Fruit fly (Drosophila melanogaster) ovary, adult (tissue): ENCODE data around the gene GIIIspla2.

Experiments
- CG17801 ChIP-seq: fragments of 200-800 bp; optimal IDR thresholded peaks from 2 replicates; lab custom pipeline; 2019; ENCODE audit warnings: missing biosample characterization, mild to moderate bottlenecking, missing genetic modification characterization, moderate library complexity; ENCODE audit not compliant: partially characterized antibody

Gene GIIIspla2

dm6 chrX:8196598-8197228 is 39.3 kb downstream of the GIIIspla2 start:
- no peak for TF ChIP-seq CG17801 (GFP tag; lab: Kevin White, UChicago)

DNA sequence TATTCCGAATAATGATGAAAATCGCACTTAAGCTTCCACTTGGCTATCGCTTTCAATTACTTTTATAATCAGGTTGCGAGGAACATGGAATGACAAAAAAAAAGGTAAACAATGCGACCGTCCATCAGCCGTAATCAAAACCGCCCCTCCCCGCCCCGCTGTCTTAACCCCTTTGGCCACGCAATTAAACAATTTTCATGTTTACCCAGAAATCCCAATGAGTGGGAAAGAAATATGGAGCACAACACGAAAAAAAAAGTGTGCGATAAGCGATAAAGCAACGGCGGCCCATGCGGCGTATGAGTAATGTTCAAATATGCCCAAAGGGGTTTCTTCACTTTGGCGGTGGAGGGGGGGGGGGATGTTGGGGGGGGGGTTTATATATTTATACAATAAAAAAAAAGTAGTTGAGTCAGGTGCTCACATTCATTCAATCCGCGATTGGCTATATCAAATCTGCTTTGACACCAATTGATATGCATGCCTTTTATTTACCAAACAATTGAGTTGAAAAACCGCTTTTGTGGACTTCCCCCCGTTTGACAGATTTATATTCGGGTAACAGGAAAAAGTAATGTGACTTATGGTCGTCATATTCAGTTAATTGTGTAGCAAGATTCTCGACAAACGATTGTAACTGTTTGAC is 41.6 kb downstream of the GIIIspla2 start:
- TF ChIP-seq CG17801 (GFP tag; lab: Kevin White, UChicago) = no peak

DNA sequence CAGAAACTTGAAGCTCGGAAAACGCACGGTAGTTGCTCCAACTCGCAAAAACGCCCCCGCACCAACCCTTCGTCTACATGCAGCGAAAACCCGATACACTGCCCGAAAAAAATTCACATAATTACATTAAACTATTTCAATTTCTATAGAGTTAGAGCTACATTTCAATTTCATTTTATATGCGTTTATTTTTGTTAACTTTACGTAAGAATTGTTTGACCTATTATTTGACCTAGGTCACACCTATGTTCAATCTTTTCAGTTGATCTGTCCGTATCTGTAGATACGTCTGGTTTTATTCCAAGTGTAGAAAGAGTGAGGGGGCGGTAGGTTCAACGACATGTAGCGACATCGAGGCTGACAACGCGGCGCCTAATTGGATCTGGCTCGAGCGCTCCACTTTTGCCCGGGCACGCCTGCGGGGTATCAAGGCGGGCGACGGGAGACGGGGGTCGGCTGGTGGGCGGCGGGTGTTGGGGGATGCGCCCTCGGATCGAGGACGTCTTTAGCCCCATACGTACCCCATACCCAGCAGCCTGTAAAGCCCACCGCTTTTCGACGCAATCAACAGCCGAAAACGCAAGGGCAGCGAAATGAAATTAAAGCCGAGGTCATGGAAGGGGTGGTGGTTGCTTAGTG is 45.4 kb downstream of the GIIIspla2 start:
- TF ChIP-seq CG17801 (GFP tag; lab: Kevin White, UChicago) = no peak

dm6 chrX:8205625-8206252 is 48.3 kb downstream of the GIIIspla2 start:
- no peak for TF ChIP-seq CG17801 (GFP tag; lab: Kevin White, UChicago)

dm6 chrX:8206561-8206960 is 49.1 kb downstream of the GIIIspla2 start:
- no peak for TF ChIP-seq CG17801 (GFP tag; lab: Kevin White, UChicago)

DNA sequence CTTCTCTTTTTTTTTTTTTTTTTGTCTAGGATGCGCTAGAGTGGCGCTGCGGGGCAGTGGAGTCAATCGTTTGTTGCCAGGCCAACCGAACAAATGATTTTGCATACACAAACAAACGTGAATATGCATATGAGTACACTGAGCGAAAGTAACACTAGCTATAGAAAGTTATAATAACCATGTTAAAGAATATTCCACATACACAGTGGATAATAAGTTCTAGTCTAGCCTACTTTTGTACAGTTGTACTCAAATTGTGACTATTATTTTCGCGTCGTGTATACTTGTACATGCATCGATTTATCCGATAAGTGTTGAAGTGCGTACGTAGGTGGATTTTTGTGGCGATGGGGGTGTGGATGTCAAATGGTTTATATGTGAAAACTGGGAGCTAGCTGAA is 49.6 kb downstream of the GIIIspla2 start:
- TF ChIP-seq CG17801 (GFP tag; lab: Kevin White, UChicago) = no peak
